Worm (Caenorhabditis elegans) whole organism, L4 larva: ENCODE data around the gene clic-1.

Experiments used
- R02D3.7 ChIP-seq: fragments of 150-350 bp; sonication (generic microtip); optimal IDR thresholded peaks from 3 replicates; lab custom pipeline; 2014; ENCODE audit warnings: missing biosample characterization, missing genetic modification characterization
- aha-1 ChIP-seq: fragments of 150-350 bp; peaks from one replicate; lab custom pipeline; 2014; ENCODE audit warnings: missing biosample characterization, missing genetic modification characterization
- ama-1 ChIP-seq: fragments of 150-350 bp; optimal IDR thresholded peaks from 2 replicates; lab custom pipeline; 2014; ENCODE audit warnings: inconsistent platforms, mixed read lengths
- daf-19 ChIP-seq: fragments of 200-800 bp; sonication (Bioruptor generic); conservative IDR thresholded peaks from 2 replicates; pipeline ENCODE4 v1.3.6; 2022; ENCODE audit warnings: missing genetic modification characterization, missing compliant biosample characterization
- fos-1 ChIP-seq: fragments of 150-350 bp; optimal IDR thresholded peaks from 2 replicates; lab custom pipeline; 2014; ENCODE audit warnings: missing biosample characterization, missing genetic modification characterization
- hlh-30 ChIP-seq: sonication (generic microtip); optimal IDR thresholded peaks from 2 replicates; lab custom pipeline; 2017; ENCODE audit warnings: antibody characterized with exemption, mild to moderate bottlenecking, missing genetic modification characterization, missing compliant biosample characterization; ENCODE audit not compliant: insufficient read depth
- lin-1 ChIP-seq: fragments of 200-800 bp; sonication (Bioruptor generic); IDR thresholded peaks from 2 replicates; pipeline ENCODE4 v1.3.6; 2022; ENCODE audit warnings: missing genetic modification reagents, missing genetic modification characterization, missing compliant biosample characterization
- lin-15B ChIP-seq: fragments of 150-350 bp; sonication (generic microtip); optimal IDR thresholded peaks from 3 replicates; lab custom pipeline; 2014; ENCODE audit warnings: missing biosample characterization, missing genetic modification characterization
- lin-39 ChIP-seq: fragments of 150-350 bp; optimal IDR thresholded peaks from 2 replicates; lab custom pipeline; 2014; ENCODE audit warnings: missing biosample characterization, missing genetic modification reagents, missing genetic modification characterization
- mxl-3 ChIP-seq: fragments of 200-800 bp; sonication (Bioruptor generic); optimal IDR thresholded peaks from 2 replicates; lab custom pipeline; 2018; ENCODE audit warnings: mild to moderate bottlenecking, missing genetic modification characterization, missing compliant biosample characterization
- nhr-76 ChIP-seq: fragments of 150-350 bp; optimal IDR thresholded peaks from 2 replicates; lab custom pipeline; 2014; ENCODE audit warnings: missing biosample characterization, missing genetic modification characterization
- nhr-77 ChIP-seq: fragments of 150-350 bp; optimal IDR thresholded peaks from 2 replicates; lab custom pipeline; 2014; ENCODE audit warnings: missing biosample characterization, missing genetic modification characterization
- unc-62 ChIP-seq, 3 experiments: fragments of 150-350 bp in 1 of 3; sonication (generic microtip); optimal IDR thresholded peaks in 2 of 3; peaks in 1 of 3; 1 replicate in 1 of 3; 2 replicates in 2 of 3; lab custom pipeline; 2014 to 2017; ENCODE audit warnings: missing biosample characterization in 3 of 3, missing genetic modification characterization in 3 of 3, missing genetic modification reagents in 3 of 3, missing genotype in 1 of 3

ce11 chrV:7754557-7754956, 19.8 kb upstream of the clic-1 start, which contains the start of gene T05B11.4:
- TF ChIP-seq R02D3.7 (no peak), nhr-77 (tag; lab: Kevin White, UChicago) (no peak), nhr-76 (tag; lab: Kevin White, UChicago) (no peak), lin-1 (GFP tag; lab: Robert Waterston, UW) (no peak), daf-19 (GFP tag; lab: Robert Waterston, UW) (no peak), unc-62 (GFP tag; optimal IDR thresholded peaks at IDR 0.05 in 1 of 2; lab: Kevin White, UChicago) (no peak), unc-62 (tag; optimal IDR thresholded peaks at IDR 0.05; lab: Kevin White, UChicago) (no peak), hlh-30 (no peak), aha-1 (tag; lab: Kevin White, UChicago) (no peak), fos-1 (tag; lab: Kevin White, UChicago) (no peak), lin-39 (tag; lab: Kevin White, UChicago) (no peak), lin-15B (tag; lab: Kevin White, UChicago) (no peak), ama-1 (lab: Kevin White, UChicago) (no peak), mxl-3 (GFP tag; lab: Kevin White, UChicago) (no peak)
